Worm (Caenorhabditis elegans) whole organism, early embryonic: Measurements from ENCODE around the gene clec-82.

ENCODE experiments used
- B0310.2 ChIP-seq: sonication (generic microtip); optimal IDR thresholded peaks from 2 replicates; lab custom pipeline; 2016; ENCODE audit warnings: mild to moderate bottlenecking, missing genetic modification characterization, missing compliant biosample characterization
- F13C5.2 ChIP-seq: sonication (generic microtip); optimal IDR thresholded peaks from 2 replicates; lab custom pipeline; 2017; ENCODE audit warnings: mild to moderate bottlenecking, missing genetic modification characterization, inconsistent platforms, missing compliant biosample characterization
- aly-1 ChIP-seq: sonication (generic microtip); optimal IDR thresholded peaks from 2 replicates; lab custom pipeline; 2016; ENCODE audit warnings: missing genetic modification characterization, missing compliant biosample characterization
- ama-1 ChIP-seq: fragments of 150-350 bp; optimal IDR thresholded peaks from 2 replicates; lab custom pipeline; 2014
- ceh-13 ChIP-seq: fragments of 200-800 bp; sonication (Bioruptor generic); optimal IDR thresholded peaks from 2 replicates; lab custom pipeline; 2018; ENCODE audit warnings: mild to moderate bottlenecking, missing genetic modification characterization, missing compliant biosample characterization
- ceh-36 ChIP-seq: sonication (generic microtip); optimal IDR thresholded peaks from 2 replicates; lab custom pipeline; 2016; ENCODE audit warnings: missing genetic modification characterization, inconsistent platforms, missing compliant biosample characterization
- ets-7 ChIP-seq: sonication (generic microtip); optimal IDR thresholded peaks from 2 replicates; lab custom pipeline; 2016; ENCODE audit warnings: missing genotype, missing genetic modification characterization, missing compliant biosample characterization
- flt-1 ChIP-seq: fragments of 200-800 bp; sonication (Bioruptor generic); IDR thresholded peaks from 2 replicates; pipeline ENCODE4 v1.3.6; 2022; ENCODE audit warnings: missing genetic modification characterization, missing compliant biosample characterization
- hmbx-1 ChIP-seq: sonication (generic microtip); optimal IDR thresholded peaks from 2 replicates; lab custom pipeline; 2016; ENCODE audit warnings: mild to moderate bottlenecking, missing genetic modification characterization, missing compliant biosample characterization
- hmg-4 ChIP-seq: fragments of 200-800 bp; sonication (Bioruptor generic); optimal IDR thresholded peaks from 2 replicates; lab custom pipeline; 2018; ENCODE audit warnings: mild to moderate bottlenecking, missing genetic modification characterization, missing compliant biosample characterization
- hnd-1 ChIP-seq: sonication (generic microtip); optimal IDR thresholded peaks from 2 replicates; lab custom pipeline; 2016; ENCODE audit warnings: missing genetic modification characterization, missing compliant biosample characterization
- pes-1 ChIP-seq: fragments of 200-800 bp; sonication (Bioruptor generic); IDR thresholded peaks from 2 replicates; pipeline ENCODE4 v1.3.6; 2022; ENCODE audit warnings: missing genetic modification reagents, missing genetic modification characterization, missing compliant biosample characterization
- scrt-1 ChIP-seq: fragments of 200-800 bp; sonication (Bioruptor generic); IDR thresholded peaks from 2 replicates; pipeline ENCODE4 v1.3.6; 2022; ENCODE audit warnings: missing genetic modification characterization, missing compliant biosample characterization
- sea-1 ChIP-seq: fragments of 200-800 bp; sonication (Bioruptor generic); conservative IDR thresholded peaks from 2 replicates; pipeline ENCODE4 v1.3.6; 2022; ENCODE audit warnings: missing genetic modification characterization, missing compliant biosample characterization
- tbx-11 ChIP-seq: fragments of 200-800 bp; sonication (Bioruptor generic); IDR thresholded peaks from 2 replicates; pipeline ENCODE4 v1.3.6; 2022; ENCODE audit warnings: missing genetic modification characterization, missing compliant biosample characterization
- tbx-37 ChIP-seq: fragments of 200-800 bp; sonication (Bioruptor generic); conservative IDR thresholded peaks from 2 replicates; pipeline ENCODE4 v1.3.6; 2022; ENCODE audit warnings: missing genetic modification reagents, missing genetic modification characterization, missing compliant biosample characterization
- tra-4 ChIP-seq: sonication (generic microtip); optimal IDR thresholded peaks from 2 replicates; lab custom pipeline; 2017; ENCODE audit warnings: missing genetic modification characterization, missing compliant biosample characterization

clec-82 gene

ce11 chrIV:2851625-2852024, 16.2 kb downstream of the clec-82 start:
- TF ChIP-seq ceh-36 (tag; lab: Kevin White, UChicago) (no peak), flt-1 (GFP tag; lab: Robert Waterston, UW) (no peak), tra-4 (tag; lab: Kevin White, UChicago) (no peak)

- TF ChIP-seq flt-1 (GFP tag; lab: Robert Waterston, UW) = no peak
- no peak for TF ChIP-seq hmbx-1 (tag; lab: Kevin White, UChicago)
- no peak for TF ChIP-seq scrt-1 (GFP tag; lab: Robert Waterston, UW)
- no peak for TF ChIP-seq tbx-11 (GFP tag; lab: Robert Waterston, UW)
- no peak for TF ChIP-seq B0310.2 (tag; lab: Kevin White, UChicago)
- no peak for TF ChIP-seq ets-7 (tag; lab: Kevin White, UChicago)
- no peak for TF ChIP-seq ama-1
These were observed 17.7 kb downstream of the clec-82 start, which contains the start of gene Y54G2A.49 for ce11 chrIV:2853164-2853563. Gene Y54G2A.49, minus strand, starts transcription at chrIV:2853264.

ce11 chrIV:2854161-2854560, 18.7 kb downstream of the clec-82 start:
- no peak for TF ChIP-seq pes-1 (GFP tag; lab: Robert Waterston, UW)
- TF ChIP-seq F13C5.2 = no peak
- TF ChIP-seq flt-1 (GFP tag; lab: Robert Waterston, UW) = no peak
- no peak for TF ChIP-seq tra-4 (tag; lab: Kevin White, UChicago)
- TF ChIP-seq B0310.2 (tag; lab: Kevin White, UChicago) = no peak
- no peak for TF ChIP-seq hmbx-1 (tag; lab: Kevin White, UChicago)
- no peak for TF ChIP-seq ets-7 (tag; lab: Kevin White, UChicago)
- TF ChIP-seq aly-1 (tag; lab: Kevin White, UChicago) = no peak
- no peak for TF ChIP-seq hnd-1 (tag; lab: Kevin White, UChicago)
- no peak for TF ChIP-seq tbx-37 (GFP tag; lab: Robert Waterston, UW)
- no peak for TF ChIP-seq hmg-4 (GFP tag; lab: Kevin White, UChicago)
- TF ChIP-seq ama-1 = no peak
- no peak for TF ChIP-seq sea-1 (GFP tag; lab: Robert Waterston, UW)
- TF ChIP-seq scrt-1 (GFP tag; lab: Robert Waterston, UW) = no peak

- TF ChIP-seq tbx-11 (GFP tag; lab: Robert Waterston, UW) (no peak), aly-1 (tag; lab: Kevin White, UChicago) (no peak), pes-1 (GFP tag; lab: Robert Waterston, UW) (no peak), scrt-1 (GFP tag; lab: Robert Waterston, UW) (no peak), F13C5.2 (no peak), tra-4 (tag; lab: Kevin White, UChicago) (no peak), sea-1 (GFP tag; lab: Robert Waterston, UW) (no peak)
These were observed 19.7 kb downstream of the clec-82 start for ce11 chrIV:2855056-2855752.

- TF ChIP-seq tra-4 (tag; lab: Kevin White, UChicago) = no peak
- TF ChIP-seq hmg-4 (GFP tag; lab: Kevin White, UChicago) = no peak
- no peak for TF ChIP-seq sea-1 (GFP tag; lab: Robert Waterston, UW)
- TF ChIP-seq aly-1 (tag; lab: Kevin White, UChicago) = no peak
- TF ChIP-seq ceh-36 (tag; lab: Kevin White, UChicago) = no peak
These were observed 23.3 kb downstream of the clec-82 start for ce11 chrIV:2858734-2859133.

- TF ChIP-seq hnd-1 (tag; lab: Kevin White, UChicago) (no peak), tbx-37 (GFP tag; lab: Robert Waterston, UW) (no peak), ceh-13 (no peak), tbx-11 (GFP tag; lab: Robert Waterston, UW) (no peak), ama-1 (no peak), ets-7 (tag; lab: Kevin White, UChicago) (no peak), tra-4 (tag; lab: Kevin White, UChicago) (no peak), pes-1 (GFP tag; lab: Robert Waterston, UW) (no peak), F13C5.2 (no peak), hmbx-1 (tag; lab: Kevin White, UChicago) (no peak), flt-1 (GFP tag; lab: Robert Waterston, UW) (no peak), aly-1 (tag; lab: Kevin White, UChicago) (no peak), hmg-4 (GFP tag; lab: Kevin White, UChicago) (no peak), sea-1 (GFP tag; lab: Robert Waterston, UW) (no peak), scrt-1 (GFP tag; lab: Robert Waterston, UW) (no peak), B0310.2 (tag; lab: Kevin White, UChicago) (no peak), ceh-36 (tag; lab: Kevin White, UChicago) (no peak)
These were observed 29.3 kb downstream of the clec-82 start, which contains the start of gene Y54G2A.16 for ce11 chrIV:2864743-2865142. Gene Y54G2A.16, minus strand, starts transcription at chrIV:2864843.

ce11 chrIV:2885260-2885659, 49.8 kb downstream of the clec-82 start:
- TF ChIP-seq hmg-4 (GFP tag; lab: Kevin White, UChicago) (no peak), B0310.2 (tag; lab: Kevin White, UChicago) (no peak), ama-1 (no peak), F13C5.2 (no peak), tra-4 (tag; lab: Kevin White, UChicago) (no peak), pes-1 (GFP tag; lab: Robert Waterston, UW) (no peak), tbx-37 (GFP tag; lab: Robert Waterston, UW) (no peak), ets-7 (tag; lab: Kevin White, UChicago) (no peak), aly-1 (tag; lab: Kevin White, UChicago) (no peak)
